Worm (Caenorhabditis elegans) whole organism, L4/young adult: ENCODE measurements around the gene F08D12.3.

ENCODE experiments used
- W03F9.2 ChIP-seq: fragments of 150-350 bp; optimal IDR thresholded peaks from 2 replicates; lab custom pipeline; 2014; ENCODE audit warnings: missing biosample characterization, missing genetic modification characterization
- dao-5 ChIP-seq: sonication (generic microtip); optimal IDR thresholded peaks from 2 replicates; lab custom pipeline; 2016; ENCODE audit warnings: missing genotype, missing genetic modification characterization, moderate library complexity, missing compliant biosample characterization
- him-1 ChIP-seq: sonication (generic microtip); optimal IDR thresholded peaks from 2 replicates; lab custom pipeline; 2016; ENCODE audit warnings: missing genotype, missing genetic modification reagents, missing genetic modification characterization, missing compliant biosample characterization

- no peak for TF ChIP-seq dao-5 (tag; lab: Kevin White, UChicago)
- TF ChIP-seq W03F9.2 (tag; lab: Kevin White, UChicago), result no peak
- TF ChIP-seq him-1, result no peak
Measured at ce11 chrII:2773534-2773933, 5.8 kb upstream of the F08D12.3 start, which contains the start of gene sdz-9.
